Fruit fly (Drosophila melanogaster) whole organism, embryonic: ENCODE results near the gene chic.
A peak's percentile ranks its signal among the peaks of the same experiment; 100 is the strongest.

Source experiments
- Ada2b ChIP-seq: fragments of 200-800 bp; sonication (Bioruptor generic); IDR thresholded peaks from 2 replicates; pipeline ENCODE4 v1.3.6; 2022; ENCODE audit warnings: missing biosample characterization, missing genetic modification characterization
- CG11085 ChIP-seq: fragments of 200-800 bp; sonication (Bioruptor generic); IDR thresholded peaks from 2 replicates; pipeline ENCODE4 v1.3.6; 2022; ENCODE audit warnings: missing biosample characterization, missing genetic modification characterization
- CG11560 ChIP-seq: fragments of 200-800 bp; sonication (Bioruptor generic); IDR thresholded peaks from 3 replicates; pipeline ENCODE4 v1.3.6; 2022; ENCODE audit warnings: missing biosample characterization, missing genetic modification characterization
- CG12659 ChIP-seq: fragments of 200-800 bp; sonication (Bioruptor generic); optimal IDR thresholded peaks from 3 replicates; lab custom pipeline; 2017; ENCODE audit warnings: mild to moderate bottlenecking, missing biosample characterization, missing genetic modification reagents, missing genetic modification characterization
- CG13775 ChIP-seq: fragments of 200-800 bp; sonication (Bioruptor generic); optimal IDR thresholded peaks from 3 replicates; lab custom pipeline; 2017; ENCODE audit warnings: missing biosample characterization, mild to moderate bottlenecking, missing genetic modification characterization
- CG14667 ChIP-seq: fragments of 200-800 bp; sonication (Bioruptor generic); IDR thresholded peaks from 2 replicates; pipeline ENCODE4 v1.3.6; 2022; ENCODE audit warnings: missing biosample characterization, missing genetic modification characterization
- CG15073 ChIP-seq: fragments of 200-800 bp; sonication (Bioruptor generic); optimal IDR thresholded peaks from 2 replicates; lab custom pipeline; 2016; ENCODE audit warnings: missing biosample characterization, missing genetic modification characterization
- CG16779 ChIP-seq: fragments of 200-800 bp; sonication (Bioruptor generic); IDR thresholded peaks from 2 replicates; pipeline ENCODE4 v1.3.6; 2022; ENCODE audit warnings: missing biosample characterization, missing genetic modification characterization
- CG17361 ChIP-seq: fragments of 200-800 bp; sonication (Bioruptor generic); IDR thresholded peaks from 3 replicates; pipeline ENCODE4 v1.3.6; 2022; ENCODE audit warnings: missing biosample characterization, missing genetic modification characterization
- CG3407 ChIP-seq: fragments of 200-800 bp; sonication (Bioruptor generic); optimal IDR thresholded peaks from 2 replicates; lab custom pipeline; 2018; ENCODE audit warnings: missing biosample characterization, mild to moderate bottlenecking, missing genetic modification characterization
- CG43689 ChIP-seq: fragments of 200-800 bp; sonication (Bioruptor generic); IDR thresholded peaks from 2 replicates; pipeline ENCODE4 v1.3.6; 2022; ENCODE audit warnings: missing biosample characterization, missing genetic modification characterization
- CG4820 ChIP-seq: fragments of 200-800 bp; sonication (Bioruptor generic); optimal IDR thresholded peaks from 3 replicates; lab custom pipeline; 2016; ENCODE audit warnings: missing biosample characterization, missing genetic modification characterization
- CG6765 ChIP-seq: fragments of 200-800 bp; sonication (Bioruptor generic); optimal IDR thresholded peaks from 3 replicates; lab custom pipeline; 2017; ENCODE audit warnings: missing biosample characterization, mild to moderate bottlenecking, missing genetic modification characterization
- CG7357 ChIP-seq: fragments of 200-800 bp; sonication (Bioruptor generic); IDR thresholded peaks from 3 replicates; pipeline ENCODE4 v1.3.6; 2022; ENCODE audit warnings: missing biosample characterization, missing genetic modification characterization
- CG7556 ChIP-seq: fragments of 200-800 bp; sonication (Bioruptor generic); optimal IDR thresholded peaks from 2 replicates; lab custom pipeline; 2017; ENCODE audit warnings: missing biosample characterization, mild to moderate bottlenecking, missing genetic modification characterization
- CG7928 ChIP-seq: fragments of 200-800 bp; sonication (Bioruptor generic); optimal IDR thresholded peaks from 2 replicates; lab custom pipeline; 2017; ENCODE audit warnings: missing biosample characterization, mild to moderate bottlenecking, missing genetic modification characterization
- CG8290 ChIP-seq, 3 experiments: fragments of 200-800 bp; sonication (Bioruptor generic); optimal IDR thresholded peaks; 2 replicates each; lab custom pipeline; 2016 to 2019; ENCODE audit warnings: missing biosample characterization in 3 of 3, missing genetic modification characterization in 3 of 3, mild to moderate bottlenecking in 2 of 3, moderate library complexity in 1 of 3
- CG8924 ChIP-seq: fragments of 200-800 bp; optimal IDR thresholded peaks from 3 replicates; lab custom pipeline; 2019; ENCODE audit warnings: missing biosample characterization, mild to moderate bottlenecking, missing genetic modification characterization, moderate library complexity
- CHES-1-like ChIP-seq: fragments of 200-800 bp; sonication (Bioruptor generic); optimal IDR thresholded peaks from 2 replicates; lab custom pipeline; 2016; ENCODE audit warnings: missing biosample characterization, missing genetic modification characterization
- Dll ChIP-seq: fragments of 200-800 bp; sonication (Bioruptor generic); IDR thresholded peaks from 4 replicates; pipeline ENCODE4 v1.3.6; 2022; ENCODE audit warnings: missing biosample characterization, missing genetic modification characterization; ENCODE audit not compliant: partially characterized antibody
- Dp ChIP-seq: fragments of 200-800 bp; sonication (Bioruptor generic); optimal IDR thresholded peaks from 2 replicates; lab custom pipeline; 2018; ENCODE audit warnings: missing biosample characterization, mild to moderate bottlenecking, missing genetic modification characterization, moderate library complexity
- Fer1 ChIP-seq: fragments of 200-800 bp; sonication (Bioruptor generic); optimal IDR thresholded peaks from 2 replicates; lab custom pipeline; 2017; ENCODE audit warnings: missing biosample characterization, mild to moderate bottlenecking, missing genetic modification characterization
- HLH4C ChIP-seq: fragments of 200-800 bp; sonication (Bioruptor generic); IDR thresholded peaks from 3 replicates; pipeline ENCODE4 v1.3.6; 2022; ENCODE audit warnings: missing biosample characterization, missing genetic modification characterization; ENCODE audit not compliant: partially characterized antibody
- Hr51 ChIP-seq, 2 experiments: fragments of 200-800 bp; sonication (Bioruptor generic); optimal IDR thresholded peaks; 2 replicates in 1 of 2; 3 replicates in 1 of 2; lab custom pipeline; 2016 to 2018; ENCODE audit warnings: missing biosample characterization in 2 of 2, missing genetic modification characterization in 2 of 2, mild to moderate bottlenecking in 1 of 2, moderate library complexity in 1 of 2
- Nf-YC ChIP-seq: fragments of 200-800 bp; optimal IDR thresholded peaks from 3 replicates; lab custom pipeline; 2019; ENCODE audit warnings: missing biosample characterization, mild to moderate bottlenecking, missing genetic modification characterization, moderate library complexity
- Ptx1 ChIP-seq: fragments of 200-800 bp; sonication (Bioruptor generic); IDR thresholded peaks from 2 replicates; pipeline ENCODE4 v1.3.6; 2022; ENCODE audit warnings: missing biosample characterization, missing genetic modification characterization
- Side ChIP-seq: fragments of 200-800 bp; sonication (Bioruptor generic); optimal IDR thresholded peaks from 2 replicates; lab custom pipeline; 2016; ENCODE audit warnings: missing biosample characterization, missing genetic modification characterization
- Stat92E ChIP-seq, 3 experiments: fragments of >200 bp in 2 of 3; fragments of 200-800 bp in 1 of 3; sonication (Bioruptor generic) in 1 of 3; optimal IDR thresholded peaks; 2 replicates each; lab custom pipeline; 2017 to 2019; ENCODE audit warnings: missing biosample characterization in 3 of 3, missing genetic modification characterization in 3 of 3, mild to moderate bottlenecking in 1 of 3, moderate library complexity in 1 of 3
- Xrp1 ChIP-seq: fragments of 200-800 bp; sonication (Bioruptor generic); IDR thresholded peaks from 2 replicates; pipeline ENCODE4 v1.3.6; 2022; ENCODE audit warnings: missing biosample characterization, missing genetic modification characterization
- crc ChIP-seq: fragments of 200-800 bp; sonication (Bioruptor generic); optimal IDR thresholded peaks from 2 replicates; lab custom pipeline; 2016; ENCODE audit warnings: missing biosample characterization, missing genetic modification characterization
- dmrt99B ChIP-seq: fragments of 200-800 bp; sonication (Bioruptor generic); optimal IDR thresholded peaks from 2 replicates; lab custom pipeline; 2018; ENCODE audit warnings: missing biosample characterization, mild to moderate bottlenecking, missing genetic modification characterization, moderate library complexity
- ems ChIP-seq: fragments of 200-800 bp; sonication (Bioruptor generic); optimal IDR thresholded peaks from 3 replicates; lab custom pipeline; 2016; ENCODE audit warnings: missing biosample characterization, missing genetic modification characterization
- eve ChIP-seq, 2 experiments: fragments of >200 bp; optimal IDR thresholded peaks; 2 replicates each; lab custom pipeline; 2017; ENCODE audit warnings: missing biosample characterization in 2 of 2, missing genetic modification characterization in 2 of 2
- ftz-f1 ChIP-seq: fragments of 200-800 bp; sonication (Bioruptor generic); optimal IDR thresholded peaks from 2 replicates; lab custom pipeline; 2016; ENCODE audit warnings: missing biosample characterization, missing genetic modification characterization
- gsb ChIP-seq: fragments of 200-800 bp; sonication (Bioruptor generic); IDR thresholded peaks from 2 replicates; pipeline ENCODE4 v1.3.6; 2022; ENCODE audit warnings: missing biosample characterization, missing genetic modification characterization
- gsb-n ChIP-seq: fragments of 200-800 bp; sonication (Bioruptor generic); optimal IDR thresholded peaks from 3 replicates; lab custom pipeline; 2018; ENCODE audit warnings: missing biosample characterization, mild to moderate bottlenecking, missing genetic modification characterization
- insv ChIP-seq, 2 experiments: fragments of 200-800 bp; sonication (Bioruptor generic); optimal IDR thresholded peaks; 3 replicates each; lab custom pipeline; 2016 to 2018; ENCODE audit warnings: missing biosample characterization in 2 of 2, missing genetic modification characterization in 2 of 2
- klu ChIP-seq: fragments of 200-800 bp; sonication (Bioruptor generic); IDR thresholded peaks from 2 replicates; pipeline ENCODE4 v1.3.6; 2022; ENCODE audit warnings: missing biosample characterization, missing genetic modification characterization
- maf-S ChIP-seq: fragments of 200-800 bp; sonication (Bioruptor generic); optimal IDR thresholded peaks from 2 replicates; lab custom pipeline; 2016; ENCODE audit warnings: missing biosample characterization, missing genetic modification characterization
- mam ChIP-seq: fragments of 200-800 bp; sonication (Bioruptor generic); optimal IDR thresholded peaks from 3 replicates; lab custom pipeline; 2016; ENCODE audit warnings: missing biosample characterization, missing genetic modification characterization
- mld ChIP-seq: fragments of 200-800 bp; sonication (Bioruptor generic); IDR thresholded peaks from 3 replicates; pipeline ENCODE4 v1.3.6; 2022; ENCODE audit warnings: missing biosample characterization, missing genetic modification characterization; ENCODE audit not compliant: partially characterized antibody
- nau ChIP-seq: fragments of 200-800 bp; sonication (Bioruptor generic); optimal IDR thresholded peaks from 3 replicates; lab custom pipeline; 2017; ENCODE audit warnings: missing biosample characterization, mild to moderate bottlenecking, missing genetic modification characterization, missing genetic modification reagents
- pan ChIP-seq, 4 experiments: fragments of >200 bp in 3 of 4; fragments of 200-800 bp in 1 of 4; sonication (Bioruptor generic) in 1 of 4; optimal IDR thresholded peaks in 3 of 4; IDR thresholded peaks in 1 of 4; 2 replicates each; pipeline versions ENCODE4 v1.3.6 to Lab custom; 2017 to 2022; ENCODE audit warnings: missing biosample characterization in 2 of 4, missing genetic modification characterization in 2 of 4, mixed read lengths in 1 of 4
- phol ChIP-seq: fragments of 200-800 bp; sonication (Bioruptor generic); optimal IDR thresholded peaks from 3 replicates; lab custom pipeline; 2018; ENCODE audit warnings: missing biosample characterization, mild to moderate bottlenecking, missing genetic modification characterization, moderate library complexity
- repo ChIP-seq: fragments of 200-800 bp; sonication (Bioruptor generic); optimal IDR thresholded peaks from 2 replicates; lab custom pipeline; 2016; ENCODE audit warnings: missing biosample characterization, missing genetic modification characterization
- rib ChIP-seq: fragments of 200-800 bp; sonication (Bioruptor generic); IDR thresholded peaks from 2 replicates; pipeline ENCODE4 v1.3.6; 2022; ENCODE audit warnings: missing biosample characterization, missing genetic modification characterization
- sna ChIP-seq: fragments of 200-800 bp; sonication (Bioruptor generic); IDR thresholded peaks from 2 replicates; pipeline ENCODE4 v1.3.6; 2022; ENCODE audit warnings: missing biosample characterization, missing genetic modification characterization; ENCODE audit not compliant: partially characterized antibody
- ssp ChIP-seq: fragments of 200-800 bp; sonication (Bioruptor generic); IDR thresholded peaks from 2 replicates; pipeline ENCODE4 v1.3.6; 2022; ENCODE audit warnings: missing biosample characterization, missing genetic modification characterization
- yki ChIP-seq: fragments of >200 bp; optimal IDR thresholded peaks from 3 replicates; lab custom pipeline; 2018
- zen2 ChIP-seq: fragments of 200-800 bp; sonication (Bioruptor generic); IDR thresholded peaks from 3 replicates; pipeline ENCODE4 v1.3.6; 2022; ENCODE audit warnings: missing biosample characterization, missing genetic modification characterization; ENCODE audit not compliant: partially characterized antibody

chic gene

dm6 chr2L:5980862-5981432, at the start of gene chic:
chic (minus strand) TSS chr2L:5981018.
- TF ChIP-seq HLH4C (no peak), Side (peak; percentile 40), insv (GFP tag; optimal IDR thresholded peaks at IDR 0.05; lab: Kevin White, UChicago) (no peak), Fer1 (GFP tag; lab: Kevin White, UChicago) (peak; percentile 22), CG8290 (GFP tag; optimal IDR thresholded peaks at IDR 0.05; lab: Kevin White, UChicago) (no peak), CG8290 (tag; optimal IDR thresholded peaks at IDR 0.05; lab: Kevin White, UChicago) (peak in 1 of 2 experiments; percentile 75), CG7556 (GFP tag; lab: Kevin White, UChicago) (no peak), mld (GFP tag; lab: Robert Waterston, UW) (no peak), crc (GFP tag; lab: Kevin White, UChicago) (peak; percentile 6), yki (no peak), phol (tag; lab: Kevin White, UChicago) (no peak), Nf-YC (tag; lab: Kevin White, UChicago) (peak; percentile 8), Dll (GFP tag; lab: Robert Waterston, UW) (no peak), mam (peak; percentile 21), Xrp1 (GFP tag; lab: Robert Waterston, UW) (no peak), CG6765 (GFP tag; lab: Kevin White, UChicago) (peak; percentile 20), gsb (GFP tag; lab: Robert Waterston, UW) (no peak), CG43689 (no peak), Hr51 (GFP tag; optimal IDR thresholded peaks at IDR 0.05; lab: Kevin White, UChicago) (no peak), CG12659 (GFP tag; lab: Kevin White, UChicago) (peak; percentile 14), CG13775 (GFP tag; lab: Kevin White, UChicago) (no peak), Stat92E (GFP tag; optimal IDR thresholded peaks at IDR 0.05; lab: Kevin White, UChicago) (peak in 1 of 3 experiments; percentile 93), CG15073 (GFP tag; lab: Kevin White, UChicago) (no peak), CG17361 (GFP tag; lab: Robert Waterston, UW) (no peak), CG16779 (no peak), Ada2b (GFP tag; lab: Robert Waterston, UW) (no peak), pan (optimal IDR thresholded peaks at IDR 0.05; lab: Kevin White, UChicago) (no peak), pan (GFP tag; optimal IDR thresholded peaks at IDR 0.05 in 1 of 2, IDR thresholded peaks at IDR 0.05 in 1 of 2) (no peak), CG7357 (GFP tag; lab: Robert Waterston, UW) (no peak), ftz-f1 (no peak), rib (GFP tag; lab: Robert Waterston, UW) (no peak), CG11085 (no peak), Ptx1 (no peak), dmrt99B (tag; lab: Kevin White, UChicago) (peak; percentile 12), CG7928 (GFP tag; lab: Kevin White, UChicago) (no peak), CG3407 (GFP tag; lab: Kevin White, UChicago) (no peak), sna (GFP tag; lab: Robert Waterston, UW) (no peak), zen2 (GFP tag; lab: Robert Waterston, UW) (no peak), CG8924 (tag; lab: Kevin White, UChicago) (no peak), maf-S (GFP tag; lab: Kevin White, UChicago) (no peak), CG11560 (no peak), nau (GFP tag; lab: Kevin White, UChicago) (no peak), ems (GFP tag; lab: Kevin White, UChicago) (no peak), ssp (GFP tag; lab: Robert Waterston, UW) (no peak), CG14667 (GFP tag; lab: Robert Waterston, UW) (no peak), Dp (GFP tag; lab: Kevin White, UChicago) (peak; percentile 45), gsb-n (no peak), CG4820 (peak; percentile 5), repo (GFP tag; lab: Kevin White, UChicago) (peak; percentile 2), eve (GFP tag; optimal IDR thresholded peaks at IDR 0.05; lab: Kevin White, UChicago) (no peak), klu (GFP tag; lab: Robert Waterston, UW) (no peak), CHES-1-like (GFP tag; lab: Kevin White, UChicago) (no peak)
